Worm (Caenorhabditis elegans) whole organism, L4/young adult: Measurements from ENCODE around the gene srz-102.

Source experiments
- dao-5 ChIP-seq: sonication (generic microtip); optimal IDR thresholded peaks from 2 replicates; lab custom pipeline; 2016; ENCODE audit warnings: missing genotype, missing genetic modification characterization, moderate library complexity, missing compliant biosample characterization
- him-1 ChIP-seq: sonication (generic microtip); optimal IDR thresholded peaks from 2 replicates; lab custom pipeline; 2016; ENCODE audit warnings: missing genotype, missing genetic modification reagents, missing genetic modification characterization, missing compliant biosample characterization

DNA sequence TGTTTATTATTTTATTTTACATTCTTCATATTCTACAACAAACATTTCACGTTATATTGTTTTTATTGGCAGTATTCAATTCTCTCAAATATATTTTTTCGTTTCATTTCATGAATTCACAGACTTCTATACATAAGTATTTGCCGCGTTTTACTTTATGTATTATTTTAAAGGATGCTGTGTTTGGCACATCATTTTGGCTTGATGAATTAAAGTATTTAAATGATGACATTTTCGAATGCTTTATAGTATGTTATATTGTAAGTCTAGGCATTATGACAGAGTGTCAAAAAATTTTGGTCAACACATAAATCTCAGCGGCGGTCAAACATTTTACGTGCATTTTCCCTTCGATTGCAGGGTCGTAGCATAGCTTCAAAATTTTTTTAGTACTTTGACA, 8.2 kb downstream of the srz-102 start:
- TF ChIP-seq dao-5 (tag; lab: Kevin White, UChicago) (no peak), him-1 (no peak)
